Fruit fly (Drosophila melanogaster) whole organism, embryonic: Measurements from ENCODE around the gene Rcd2.

ENCODE experiments used
- Bteb2 ChIP-seq: fragments of 200-800 bp; sonication (Bioruptor generic); optimal IDR thresholded peaks from 2 replicates; lab custom pipeline; 2016; ENCODE audit warnings: missing biosample characterization, missing genetic modification characterization
- CG10267 ChIP-seq: fragments of 200-800 bp; sonication (Bioruptor generic); optimal IDR thresholded peaks from 2 replicates; lab custom pipeline; 2018; ENCODE audit warnings: missing biosample characterization, mild to moderate bottlenecking, missing genetic modification characterization, moderate library complexity
- CG11398 ChIP-seq: fragments of 200-800 bp; sonication (Bioruptor generic); optimal IDR thresholded peaks from 2 replicates; lab custom pipeline; 2016; ENCODE audit warnings: missing biosample characterization, missing genetic modification characterization
- CG12104 ChIP-seq: fragments of 200-800 bp; sonication (Bioruptor generic); optimal IDR thresholded peaks from 3 replicates; lab custom pipeline; 2016; ENCODE audit warnings: missing biosample characterization, missing genetic modification characterization
- CG13287 ChIP-seq: fragments of 200-800 bp; sonication (Bioruptor generic); IDR thresholded peaks from 2 replicates; pipeline ENCODE4 v1.3.6; 2022; ENCODE audit warnings: missing biosample characterization, missing genetic modification characterization; ENCODE audit not compliant: partially characterized antibody
- CG14667 ChIP-seq: fragments of 200-800 bp; sonication (Bioruptor generic); IDR thresholded peaks from 2 replicates; pipeline ENCODE4 v1.3.6; 2022; ENCODE audit warnings: missing biosample characterization, missing genetic modification characterization
- CG18011 ChIP-seq: fragments of 200-800 bp; sonication (Bioruptor generic); optimal IDR thresholded peaks from 2 replicates; lab custom pipeline; 2017; ENCODE audit warnings: missing biosample characterization, missing genetic modification characterization, mild to moderate bottlenecking, moderate library complexity, missing genotype
- CG32767 ChIP-seq: fragments of 200-800 bp; sonication (Bioruptor generic); IDR thresholded peaks from 2 replicates; pipeline ENCODE4 v1.3.6; 2022; ENCODE audit warnings: missing biosample characterization, missing genetic modification characterization
- CG4424 ChIP-seq: fragments of 200-800 bp; sonication (Bioruptor generic); optimal IDR thresholded peaks from 3 replicates; lab custom pipeline; 2016; ENCODE audit warnings: missing biosample characterization, missing genetic modification characterization
- CG6272 ChIP-seq: fragments of 200-800 bp; sonication (Bioruptor generic); IDR thresholded peaks from 2 replicates; pipeline ENCODE4 v1.3.6; 2022; ENCODE audit warnings: missing biosample characterization, missing genetic modification characterization
- CG7372 ChIP-seq: fragments of 200-800 bp; sonication (Bioruptor generic); IDR thresholded peaks from 2 replicates; pipeline ENCODE4 v1.3.6; 2022; ENCODE audit warnings: missing biosample characterization, missing genetic modification characterization
- CG7839 ChIP-seq: fragments of 200-800 bp; sonication (Bioruptor generic); optimal IDR thresholded peaks from 3 replicates; lab custom pipeline; 2018; ENCODE audit warnings: missing biosample characterization, mild to moderate bottlenecking, missing genetic modification characterization, moderate library complexity
- CG7928 ChIP-seq: fragments of 200-800 bp; sonication (Bioruptor generic); optimal IDR thresholded peaks from 2 replicates; lab custom pipeline; 2017; ENCODE audit warnings: missing biosample characterization, mild to moderate bottlenecking, missing genetic modification characterization
- CG8924 ChIP-seq: fragments of 200-800 bp; optimal IDR thresholded peaks from 3 replicates; lab custom pipeline; 2019; ENCODE audit warnings: missing biosample characterization, mild to moderate bottlenecking, missing genetic modification characterization, moderate library complexity
- CG9215 ChIP-seq: fragments of 200-800 bp; sonication (Bioruptor generic); IDR thresholded peaks from 2 replicates; pipeline ENCODE4 v1.3.6; 2022; ENCODE audit warnings: missing biosample characterization, missing genetic modification characterization
- CG9797 ChIP-seq: fragments of 200-800 bp; sonication (Bioruptor generic); optimal IDR thresholded peaks from 3 replicates; lab custom pipeline; 2018; ENCODE audit warnings: missing biosample characterization, mild to moderate bottlenecking, missing genetic modification characterization
- Camta ChIP-seq: fragments of 200-800 bp; sonication (Bioruptor generic); optimal IDR thresholded peaks from 2 replicates; lab custom pipeline; 2016; ENCODE audit warnings: missing biosample characterization, missing genetic modification characterization
- D ChIP-seq, 2 experiments: fragments of 200-800 bp in 1 of 2; fragments of >200 bp in 1 of 2; sonication (Bioruptor generic) in 1 of 2; optimal IDR thresholded peaks; 2 replicates in 1 of 2; 3 replicates in 1 of 2; lab custom pipeline; 2017; ENCODE audit warnings: mild to moderate bottlenecking in 1 of 2, missing biosample characterization in 1 of 2, missing genetic modification characterization in 1 of 2, missing genetic modification reagents in 1 of 2
- Dp ChIP-seq: fragments of 200-800 bp; sonication (Bioruptor generic); optimal IDR thresholded peaks from 2 replicates; lab custom pipeline; 2018; ENCODE audit warnings: missing biosample characterization, mild to moderate bottlenecking, missing genetic modification characterization, moderate library complexity
- Dref ChIP-seq: fragments of 200-800 bp; sonication (Bioruptor generic); IDR thresholded peaks from 2 replicates; pipeline ENCODE4 v1.3.6; 2022; ENCODE audit warnings: missing biosample characterization, missing genetic modification characterization
- Drgx ChIP-seq: fragments of 200-800 bp; sonication (Bioruptor generic); IDR thresholded peaks from 2 replicates; pipeline ENCODE4 v1.3.6; 2022; ENCODE audit warnings: missing biosample characterization, missing genetic modification characterization
- Hmx ChIP-seq: fragments of 200-800 bp; sonication (Bioruptor generic); optimal IDR thresholded peaks from 2 replicates; lab custom pipeline; 2016; ENCODE audit warnings: missing biosample characterization, missing genetic modification characterization
- MTF-1 ChIP-seq: fragments of 200-800 bp; sonication (Bioruptor generic); optimal IDR thresholded peaks from 2 replicates; lab custom pipeline; 2018; ENCODE audit warnings: missing biosample characterization, mild to moderate bottlenecking, missing genetic modification characterization, borderline replicate concordance
- NfI ChIP-seq: fragments of 200-800 bp; sonication (Bioruptor generic); optimal IDR thresholded peaks from 3 replicates; lab custom pipeline; 2018; ENCODE audit warnings: missing biosample characterization, mild to moderate bottlenecking, missing genetic modification characterization, moderate library complexity
- Sin3A ChIP-seq: fragments of >200 bp; optimal IDR thresholded peaks from 2 replicates; lab custom pipeline; 2018
- TFAM ChIP-seq: fragments of 200-800 bp; sonication (Bioruptor generic); optimal IDR thresholded peaks from 2 replicates; lab custom pipeline; 2017; ENCODE audit warnings: missing biosample characterization, missing genetic modification characterization, inconsistent platforms
- bab2 ChIP-seq: fragments of 200-800 bp; sonication (Bioruptor generic); optimal IDR thresholded peaks from 2 replicates; lab custom pipeline; 2016; ENCODE audit warnings: missing biosample characterization, missing genetic modification characterization
- bbx ChIP-seq: fragments of 200-800 bp; sonication (Bioruptor generic); IDR thresholded peaks from 2 replicates; pipeline ENCODE4 v1.3.6; 2022; ENCODE audit warnings: missing biosample characterization, missing genetic modification characterization; ENCODE audit not compliant: partially characterized antibody
- bcd ChIP-seq: fragments of 200-800 bp; sonication (Bioruptor generic); optimal IDR thresholded peaks from 2 replicates; lab custom pipeline; 2017; ENCODE audit warnings: missing biosample characterization, mild to moderate bottlenecking, missing genetic modification characterization
- bigmax ChIP-seq: fragments of 200-800 bp; sonication (Bioruptor generic); optimal IDR thresholded peaks from 2 replicates; lab custom pipeline; 2018; ENCODE audit warnings: missing biosample characterization, mild to moderate bottlenecking, missing genetic modification characterization
- br ChIP-seq: fragments of >200 bp; optimal IDR thresholded peaks from 2 replicates; lab custom pipeline; 2017
- caup ChIP-seq: fragments of 200-800 bp; sonication (Bioruptor generic); optimal IDR thresholded peaks from 3 replicates; lab custom pipeline; 2017; ENCODE audit warnings: missing biosample characterization, mild to moderate bottlenecking, missing genetic modification characterization, moderate library complexity; ENCODE audit not compliant: severe bottlenecking
- chn ChIP-seq: fragments of 200-800 bp; sonication (Bioruptor generic); optimal IDR thresholded peaks from 2 replicates; lab custom pipeline; 2016; ENCODE audit warnings: missing biosample characterization, missing genetic modification characterization
- ewg ChIP-seq: fragments of 200-800 bp; sonication (Bioruptor generic); optimal IDR thresholded peaks from 3 replicates; lab custom pipeline; 2017; ENCODE audit warnings: mild to moderate bottlenecking, missing biosample characterization, missing genetic modification reagents, missing genetic modification characterization
- exex ChIP-seq: fragments of 200-800 bp; sonication (Bioruptor generic); optimal IDR thresholded peaks from 4 replicates; lab custom pipeline; 2018; ENCODE audit warnings: missing biosample characterization, mild to moderate bottlenecking, missing genetic modification characterization, moderate library complexity
- fd3F ChIP-seq: fragments of 200-800 bp; sonication (Bioruptor generic); optimal IDR thresholded peaks from 2 replicates; lab custom pipeline; 2018; ENCODE audit warnings: missing biosample characterization, mild to moderate bottlenecking, missing genetic modification characterization, moderate library complexity
- gcm2 ChIP-seq: fragments of 200-800 bp; sonication (Bioruptor generic); optimal IDR thresholded peaks from 2 replicates; lab custom pipeline; 2016; ENCODE audit warnings: missing biosample characterization, missing genetic modification characterization
- gsb ChIP-seq: fragments of 200-800 bp; sonication (Bioruptor generic); IDR thresholded peaks from 2 replicates; pipeline ENCODE4 v1.3.6; 2022; ENCODE audit warnings: missing biosample characterization, missing genetic modification characterization
- hb ChIP-seq: fragments of 200-800 bp; sonication (Bioruptor generic); IDR thresholded peaks from 3 replicates; pipeline ENCODE4 v1.3.6; 2022; ENCODE audit warnings: missing biosample characterization, missing genetic modification characterization; ENCODE audit not compliant: partially characterized antibody
- jigr1 ChIP-seq: fragments of 200-800 bp; sonication (Bioruptor generic); IDR thresholded peaks from 3 replicates; pipeline ENCODE4 v1.3.6; 2022; ENCODE audit warnings: missing biosample characterization, missing genetic modification characterization
- maf-S ChIP-seq: fragments of 200-800 bp; sonication (Bioruptor generic); optimal IDR thresholded peaks from 2 replicates; lab custom pipeline; 2016; ENCODE audit warnings: missing biosample characterization, missing genetic modification characterization
- nmo ChIP-seq: fragments of 200-800 bp; sonication (Bioruptor generic); optimal IDR thresholded peaks from 2 replicates; lab custom pipeline; 2018; ENCODE audit warnings: missing biosample characterization, mild to moderate bottlenecking, missing genetic modification characterization, moderate library complexity
- org-1 ChIP-seq: fragments of 200-800 bp; sonication (Bioruptor generic); optimal IDR thresholded peaks from 2 replicates; lab custom pipeline; 2017; ENCODE audit warnings: missing biosample characterization, missing genetic modification characterization
- shn ChIP-seq: fragments of 200-800 bp; sonication (Bioruptor generic); optimal IDR thresholded peaks from 3 replicates; lab custom pipeline; 2016; ENCODE audit warnings: missing biosample characterization, missing genetic modification characterization
- stwl ChIP-seq: fragments of 200-800 bp; sonication (Bioruptor generic); optimal IDR thresholded peaks from 3 replicates; lab custom pipeline; 2018; ENCODE audit warnings: missing biosample characterization, mild to moderate bottlenecking, missing genetic modification characterization, moderate library complexity
- tll ChIP-seq, 2 experiments: fragments of 200-800 bp in 1 of 2; fragments of >200 bp in 1 of 2; sonication (Bioruptor generic) in 1 of 2; optimal IDR thresholded peaks; 2 replicates each; lab custom pipeline; 2017 to 2019; ENCODE audit warnings: missing biosample characterization in 2 of 2, missing genetic modification characterization in 2 of 2, mild to moderate bottlenecking in 1 of 2, moderate library complexity in 1 of 2
- ttk ChIP-seq: fragments of 200-800 bp; sonication (Bioruptor generic); IDR thresholded peaks from 2 replicates; pipeline ENCODE4 v2.1.2; 2022; ENCODE audit warnings: missing biosample characterization, missing genetic modification characterization
- vnd ChIP-seq: fragments of 200-800 bp; sonication (Bioruptor generic); IDR thresholded peaks from 3 replicates; pipeline ENCODE4 v1.3.6; 2022; ENCODE audit warnings: missing biosample characterization, missing genetic modification characterization; ENCODE audit not compliant: partially characterized antibody
- z ChIP-seq: fragments of 200-800 bp; sonication (Bioruptor generic); IDR thresholded peaks from 3 replicates; pipeline ENCODE4 v1.3.6; 2022; ENCODE audit warnings: missing biosample characterization, missing genetic modification characterization

Gene Rcd2

DNA sequence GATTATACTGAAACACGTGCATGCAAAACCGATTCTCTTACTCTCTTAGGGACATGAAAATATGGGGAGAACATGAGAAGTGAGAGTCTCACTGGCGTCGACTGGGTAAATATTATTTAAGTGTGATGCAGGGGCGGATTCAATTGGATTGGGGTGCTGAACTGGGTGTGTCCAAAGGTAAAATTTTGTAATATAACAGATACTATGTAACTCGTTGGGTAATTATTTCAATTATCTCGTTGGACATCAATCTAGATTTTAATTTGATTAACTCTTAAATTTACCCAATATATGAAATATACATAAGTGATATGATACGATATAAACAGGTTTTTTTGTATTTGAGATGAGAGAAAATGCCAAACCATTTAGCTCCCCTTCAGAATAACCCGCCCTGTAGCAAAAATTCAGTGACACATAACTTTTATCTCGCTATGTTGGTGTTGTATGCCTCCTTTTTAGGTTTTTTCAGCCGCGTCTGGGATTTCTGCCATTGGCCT, 32.0 kb downstream of the Rcd2 start (continued):
- peak; percentile 94 for TF ChIP-seq bab2 (GFP tag; lab: Kevin White, UChicago)
- TF ChIP-seq stwl (tag; lab: Kevin White, UChicago), result no peak
- peak; percentile 91 for TF ChIP-seq chn (GFP tag; lab: Kevin White, UChicago)
- peak; percentile 94 for TF ChIP-seq nmo
- TF ChIP-seq D (optimal IDR thresholded peaks at IDR 0.05; lab: Kevin White, UChicago), result no peak
- peak; percentile 84 for TF ChIP-seq D (GFP tag; optimal IDR thresholded peaks at IDR 0.05; lab: Kevin White, UChicago)
- TF ChIP-seq gcm2, result peak; percentile 76
- TF ChIP-seq CG32767 (GFP tag; lab: Robert Waterston, UW), result peak; percentile 82
- peak; percentile 80 for TF ChIP-seq CG10267 (tag; lab: Kevin White, UChicago)
- peak; percentile 75 for TF ChIP-seq ewg (GFP tag; lab: Kevin White, UChicago)
- peak; percentile 86 for TF ChIP-seq shn (GFP tag; lab: Kevin White, UChicago)
- TF ChIP-seq jigr1 (GFP tag; lab: Robert Waterston, UW), result peak; percentile 85; the same call in 2 of the 3 replicates
- TF ChIP-seq ttk (GFP tag; lab: Robert Waterston, UW), result peak; percentile 89; the same call in 1 of the 2 replicates
- TF ChIP-seq CG14667 (GFP tag; lab: Robert Waterston, UW), result no peak; the same call in 1 of the 2 replicates
- peak; percentile 87 for TF ChIP-seq Hmx (GFP tag; lab: Kevin White, UChicago)
- TF ChIP-seq CG8924, result peak; percentile 89
- TF ChIP-seq CG7928 (GFP tag; lab: Kevin White, UChicago), result peak; percentile 74
- no peak for TF ChIP-seq Sin3A (lab: Kevin White, UChicago)
- TF ChIP-seq org-1 (GFP tag; lab: Kevin White, UChicago), result peak; percentile 89
- peak; percentile 83 for TF ChIP-seq CG11398 (GFP tag; lab: Kevin White, UChicago)
- TF ChIP-seq CG9797 (GFP tag; lab: Kevin White, UChicago), result peak; percentile 2
- TF ChIP-seq MTF-1 (GFP tag; lab: Kevin White, UChicago), result peak; percentile 81
- no peak for TF ChIP-seq br (lab: Kevin White, UChicago)
- TF ChIP-seq bbx (GFP tag; lab: Robert Waterston, UW), result no peak
- TF ChIP-seq Drgx (GFP tag; lab: Robert Waterston, UW), result no peak; the same call in 1 of the 2 replicates
- TF ChIP-seq maf-S (GFP tag; lab: Kevin White, UChicago), result peak; percentile 88
- TF ChIP-seq NfI (GFP tag; lab: Kevin White, UChicago), result peak; percentile 92
- peak; percentile 96 for TF ChIP-seq caup (GFP tag; lab: Kevin White, UChicago)
- TF ChIP-seq CG9215, result peak; percentile 97
- TF ChIP-seq tll (GFP tag; optimal IDR thresholded peaks at IDR 0.05; lab: Kevin White, UChicago), result no peak
- TF ChIP-seq Dref (GFP tag; lab: Robert Waterston, UW), result no peak
- TF ChIP-seq CG7839 (tag; lab: Kevin White, UChicago), result peak; percentile 96
- TF ChIP-seq Bteb2 (GFP tag; lab: Kevin White, UChicago), result peak; percentile 91
- TF ChIP-seq Camta, result peak; percentile 89
- peak; percentile 94 for TF ChIP-seq bcd
- peak; percentile 93 for TF ChIP-seq CG6272 (GFP tag; lab: Robert Waterston, UW)
- peak; percentile 94 for TF ChIP-seq CG4424 (GFP tag; lab: Kevin White, UChicago)
- peak; percentile 38 for TF ChIP-seq TFAM (GFP tag; lab: Kevin White, UChicago)
- no peak for TF ChIP-seq z
- TF ChIP-seq exex (tag; lab: Kevin White, UChicago), result peak; percentile 88
- 0 out of 2 replicates have a peak, but pooled peaks have one; percentile 21 for TF ChIP-seq CG13287
- TF ChIP-seq hb (GFP tag; lab: Robert Waterston, UW), result no peak
- TF ChIP-seq CG12104 (GFP tag; lab: Kevin White, UChicago), result peak; percentile 92
- peak; percentile 95 for TF ChIP-seq CG7372
- TF ChIP-seq vnd (GFP tag; lab: Robert Waterston, UW), result no peak
- no peak for TF ChIP-seq Dp (GFP tag; lab: Kevin White, UChicago)
- TF ChIP-seq fd3F (GFP tag; lab: Kevin White, UChicago), result peak; percentile 94
- TF ChIP-seq gsb, result peak; percentile 92
- TF ChIP-seq bigmax, result peak; percentile 30
- TF ChIP-seq CG18011 (GFP tag; lab: Kevin White, UChicago), result peak; percentile 84
